Worm (Caenorhabditis elegans) whole organism, early embryonic: Measurements from ENCODE around the gene M199.9.

ENCODE experiments used
- ama-1 ChIP-seq: fragments of 150-350 bp; optimal IDR thresholded peaks from 2 replicates; lab custom pipeline; 2014
- ets-7 ChIP-seq: sonication (generic microtip); optimal IDR thresholded peaks from 2 replicates; lab custom pipeline; 2016; ENCODE audit warnings: missing genotype, missing genetic modification characterization, missing compliant biosample characterization
- tbx-37 ChIP-seq: fragments of 200-800 bp; sonication (Bioruptor generic); conservative IDR thresholded peaks from 2 replicates; pipeline ENCODE4 v1.3.6; 2022; ENCODE audit warnings: missing genetic modification reagents, missing genetic modification characterization, missing compliant biosample characterization

- TF ChIP-seq ets-7 (tag; lab: Kevin White, UChicago) = no peak
- TF ChIP-seq tbx-37 (GFP tag; lab: Robert Waterston, UW) = no peak
- TF ChIP-seq ama-1 (lab: Kevin White, UChicago) = no peak
These were observed 24.4 kb downstream of the M199.9 start, which contains the start of gene srt-44 for ce11 chrIV:15103224-15103679.
